Fruit fly (Drosophila melanogaster): Measurements from ENCODE around the gene CG15646.

Gene CG15646

DNA sequence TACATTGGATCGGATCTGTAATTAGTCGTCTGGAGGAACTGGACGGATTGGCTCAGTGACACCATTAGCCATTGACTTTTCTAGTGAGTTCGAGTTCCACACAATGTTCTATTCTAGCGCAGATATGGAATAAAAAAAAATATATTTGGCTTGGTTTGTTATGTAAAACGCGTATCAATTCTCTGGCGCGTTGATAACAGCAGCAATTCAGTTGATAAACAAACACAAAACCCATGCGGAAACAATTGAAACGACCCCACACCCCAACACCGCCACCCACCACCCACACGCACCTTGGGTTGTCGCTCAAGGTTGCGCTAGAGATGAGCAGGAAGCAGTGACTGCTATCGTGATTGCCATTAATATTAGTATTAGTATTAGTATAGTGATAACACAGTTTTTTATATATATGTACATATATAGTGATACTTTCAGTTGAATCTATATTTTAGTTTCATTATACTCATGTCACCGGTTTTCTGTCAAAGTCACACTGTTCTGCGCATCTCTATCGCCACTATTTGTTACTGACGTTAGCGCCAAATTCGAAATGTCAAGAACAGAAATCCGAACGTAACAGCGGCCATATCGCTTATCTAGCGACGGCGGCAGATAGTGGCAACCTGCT is 26.9 kb upstream of the CG15646 start (continued):
- TF ChIP-seq CG15696 (tag; optimal IDR thresholded peaks at IDR 0.05) (peak; percentile 84), bab2 (GFP tag; optimal IDR thresholded peaks at IDR 0.05) (peak; percentile 60), Bteb2 (GFP tag; optimal IDR thresholded peaks at IDR 0.05) (peak; percentile 25), crol (GFP tag; IDR thresholded peaks at IDR 0.05) (peak; percentile 75), CG30431 (GFP tag; optimal IDR thresholded peaks at IDR 0.05) (peak; percentile 74), Oli (tag; optimal IDR thresholded peaks at IDR 0.05) (peak; percentile 90), Trl (optimal IDR thresholded peaks at IDR 0.05) (no peak), Trl (GFP tag; optimal IDR thresholded peaks at IDR 0.05) (peak; percentile 58), tup (GFP tag; optimal IDR thresholded peaks at IDR 0.05) (peak; percentile 82), Oaz (GFP tag; IDR thresholded peaks at IDR 0.05) (peak; percentile 84), CG10543 (GFP tag; optimal IDR thresholded peaks at IDR 0.05) (peak; percentile 97), CG10321 (GFP tag; IDR thresholded peaks at IDR 0.05) (peak; percentile 44; the same call in 1 of the 2 replicates), Hsf (GFP tag; optimal IDR thresholded peaks at IDR 0.05) (peak; percentile 84), sna (GFP tag; IDR thresholded peaks at IDR 0.05; ENCODE audit: partially characterized antibody) (no peak), Asciz (GFP tag; optimal IDR thresholded peaks at IDR 0.05) (no peak), CG8478 (optimal IDR thresholded peaks at IDR 0.05) (no peak), seq (GFP tag; IDR thresholded peaks at IDR 0.05) (peak; percentile 88), CG6791 (GFP tag; IDR thresholded peaks at IDR 0.05; ENCODE audit: partially characterized antibody) (no peak), salm (tag; optimal IDR thresholded peaks at IDR 0.05) (peak; percentile 79), Ets97D (GFP tag; optimal IDR thresholded peaks at IDR 0.05) (no peak), Hey (tag; optimal IDR thresholded peaks at IDR 0.05) (peak; percentile 51), CG10147 (GFP tag; optimal IDR thresholded peaks at IDR 0.05) (peak; percentile 92), hb (GFP tag; IDR thresholded peaks at IDR 0.05; ENCODE audit: partially characterized antibody) (no peak), CG15011 (GFP tag; optimal IDR thresholded peaks at IDR 0.05) (peak; percentile 89), Ets65A (GFP tag) (peak; percentile 95), CG13624 (GFP tag; optimal IDR thresholded peaks at IDR 0.05) (peak; percentile 67), CG3407 (GFP tag; optimal IDR thresholded peaks at IDR 0.05) (peak; percentile 85), CG9609 (GFP tag; optimal IDR thresholded peaks at IDR 0.05) (no peak), CG5245 (GFP tag; optimal IDR thresholded peaks at IDR 0.05) (peak; percentile 79), Ada2b (GFP tag; IDR thresholded peaks at IDR 0.05) (peak; percentile 96), rib (GFP tag; IDR thresholded peaks at IDR 0.05) (peak; percentile 93), Neu2 (GFP tag; optimal IDR thresholded peaks at IDR 0.05; ENCODE audit: borderline replicate concordance) (no peak), CG5953 (GFP tag; IDR thresholded peaks at IDR 0.05) (peak; percentile 87), ewg (GFP tag; optimal IDR thresholded peaks at IDR 0.05) (peak; percentile 80), CG17385 (GFP tag; optimal IDR thresholded peaks at IDR 0.05) (peak; percentile 85), Aef1 (GFP tag; IDR thresholded peaks at IDR 0.05) (peak; percentile 95), Rfx (GFP tag; IDR thresholded peaks at IDR 0.05) (peak; percentile 97), CG6254 (GFP tag; optimal IDR thresholded peaks at IDR 0.05) (peak; percentile 81), Doc3 (GFP tag; IDR thresholded peaks at IDR 0.05; ENCODE audit: partially characterized antibody) (no peak), CG11695 (GFP tag; IDR thresholded peaks at IDR 0.05) (peak; percentile 92), fu2 (GFP tag; optimal IDR thresholded peaks at IDR 0.05) (no peak), sens (GFP tag) (peak; percentile 83), CG5180 (GFP tag; optimal IDR thresholded peaks at IDR 0.05) (peak; percentile 79), D19B (GFP tag; optimal IDR thresholded peaks at IDR 0.05) (peak; percentile 84), CG16779 (GFP tag; IDR thresholded peaks at IDR 0.05) (peak; percentile 90), gsb (GFP tag; IDR thresholded peaks at IDR 0.05) (peak; percentile 90), Awh (GFP tag; IDR thresholded peaks at IDR 0.05) (peak; percentile 81), scrt (GFP tag; optimal IDR thresholded peaks at IDR 0.05) (peak; percentile 91), CG7745 (tag; optimal IDR thresholded peaks at IDR 0.05) (no peak), CG9932 (GFP tag; IDR thresholded peaks at IDR 0.05) (peak; percentile 97), CG18599 (GFP tag; optimal IDR thresholded peaks at IDR 0.05) (peak; percentile 98)

All from whole organism, embryonic.